Worm (Caenorhabditis elegans): Measurements from ENCODE around the gene F28B12.6.

F28B12.6 gene

DNA sequence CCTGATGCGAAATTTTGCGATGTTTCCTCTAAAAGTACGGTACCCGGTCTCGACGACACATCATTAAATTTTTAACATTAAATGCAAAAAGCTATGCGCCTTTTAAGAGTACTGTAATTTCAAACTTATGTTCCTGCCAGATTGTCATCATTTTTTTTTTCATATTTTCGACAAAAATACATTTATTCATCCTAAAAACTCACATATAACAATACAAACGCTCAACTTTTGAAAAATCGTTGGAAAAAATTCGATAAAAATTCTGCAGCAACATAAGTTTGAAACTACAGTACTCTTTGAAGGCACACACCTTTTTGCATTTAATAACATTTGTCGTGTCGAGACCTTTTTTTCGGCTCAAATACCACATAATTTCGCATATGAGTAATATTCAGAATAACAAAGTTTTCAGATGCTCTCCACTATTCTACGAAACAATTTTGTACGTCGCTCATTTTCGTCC, 23.6 kb upstream of the F28B12.6 start, which contains the start of gene frh-1:
Gene frh-1, plus strand, starts transcription at position 413 of the 463 bp plus-strand sequence.
- no peak for TF ChIP-seq dao-5 (tag; optimal IDR thresholded peaks at IDR 0.05)

DNA sequence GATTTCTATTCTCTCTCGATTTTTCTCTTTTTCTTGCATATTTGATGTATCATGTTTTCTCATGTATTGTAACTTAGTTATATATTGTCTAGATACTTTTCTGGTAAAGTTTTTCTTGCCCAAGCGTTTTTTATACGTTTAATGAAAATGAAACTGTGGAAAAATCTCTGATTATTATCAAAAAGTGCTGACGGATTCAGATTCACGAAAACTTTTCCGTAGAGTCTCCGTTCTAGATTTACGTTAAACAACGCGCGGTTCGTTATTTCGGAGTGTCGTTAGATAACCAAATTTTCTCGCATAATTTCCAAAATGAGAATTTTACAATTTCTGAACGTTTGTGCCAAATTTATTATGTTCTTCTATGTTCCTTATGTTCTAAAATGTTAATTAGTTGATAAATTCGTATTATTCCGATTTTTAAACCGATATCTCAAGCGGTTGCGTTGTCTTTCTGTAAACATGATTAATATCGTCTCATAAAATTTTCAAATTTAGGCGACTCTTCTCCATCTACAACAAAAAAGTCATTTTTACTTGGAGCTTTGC, 22.4 kb upstream of the F28B12.6 start, which contains the start of gene ptp-2:
Gene ptp-2, plus strand, starts transcription at position 499 of the 549 bp plus-strand sequence.
- TF ChIP-seq dao-5 (tag; optimal IDR thresholded peaks at IDR 0.05), result no peak
- TF ChIP-seq W03F9.2 (tag; optimal IDR thresholded peaks at IDR 0.05), result peak; percentile 36

DNA sequence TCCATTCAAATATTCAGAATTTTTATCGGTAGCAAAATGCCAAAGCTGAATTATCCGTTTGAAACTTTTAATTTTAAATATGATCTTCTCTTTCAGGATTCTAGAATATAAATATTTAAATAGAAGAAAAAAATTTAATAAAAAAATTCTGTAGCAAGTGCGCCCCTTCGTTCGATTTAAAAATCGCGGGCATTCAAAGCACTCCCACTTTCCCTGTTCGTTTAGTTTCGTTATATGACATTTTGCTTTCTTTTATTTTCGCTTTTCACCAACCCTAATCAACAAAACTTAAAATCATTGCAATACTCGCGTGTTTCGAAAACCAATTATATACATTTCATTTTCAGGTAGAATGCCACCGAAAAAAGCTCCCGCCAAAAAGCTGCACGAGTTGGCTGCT, 19.0 kb upstream of the F28B12.6 start, which contains the start of gene vrk-1:
Gene vrk-1, plus strand, starts transcription at position 348 of the 400 bp plus-strand sequence.
- TF ChIP-seq him-1 (tag; optimal IDR thresholded peaks at IDR 0.05) (no peak), W03F9.2 (tag; optimal IDR thresholded peaks at IDR 0.05) (no peak), dao-5 (tag; optimal IDR thresholded peaks at IDR 0.05) (no peak)

DNA sequence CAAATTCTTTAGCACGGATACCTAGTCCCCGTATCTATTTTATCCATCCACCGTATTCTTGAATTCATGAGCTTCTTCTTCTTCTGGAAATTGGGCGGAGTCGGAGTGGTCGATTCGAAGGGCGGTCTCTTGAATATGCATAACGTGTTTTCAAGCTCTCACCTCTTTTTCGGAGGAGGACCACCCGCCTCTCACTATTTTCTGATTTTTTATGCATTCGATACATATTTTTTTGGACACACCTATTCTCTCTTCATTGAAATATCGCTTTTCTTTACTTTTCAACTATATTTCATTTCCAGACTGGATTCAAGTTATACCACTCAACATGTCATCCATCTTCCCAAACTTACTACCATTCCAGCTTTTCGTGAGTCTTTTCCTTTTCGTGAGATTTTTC, 12.2 kb upstream of the F28B12.6 start, which contains the start of gene egl-44:
Gene egl-44, plus strand, starts transcription at position 301 of the 400 bp plus-strand sequence.
- TF ChIP-seq W03F9.2 (tag; optimal IDR thresholded peaks at IDR 0.05), result no peak

DNA sequence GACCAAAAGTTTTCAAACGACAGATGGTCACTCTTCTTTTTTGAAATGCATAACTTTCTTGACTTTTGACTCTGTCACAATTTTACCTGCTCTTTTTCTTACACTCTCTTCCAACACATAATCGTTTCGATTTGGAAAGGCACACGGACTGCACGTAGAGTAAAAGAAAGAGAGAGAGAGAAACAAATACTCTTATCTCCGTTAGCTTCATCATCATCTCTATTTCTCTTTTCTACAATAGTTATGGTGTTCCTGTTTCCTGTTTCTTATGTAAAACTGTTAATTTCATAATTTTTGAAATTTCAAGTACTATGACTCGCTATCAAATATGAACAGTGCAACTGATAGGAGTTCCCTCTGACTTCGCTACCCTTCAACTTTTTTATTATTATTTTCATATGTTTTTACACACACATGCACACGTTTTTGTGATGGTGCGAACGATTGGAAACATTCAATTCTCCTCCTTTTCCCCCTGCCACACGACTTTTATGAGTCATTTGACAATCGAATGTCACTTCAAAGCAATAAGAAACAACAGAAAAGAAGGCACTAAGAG, 10.5 kb upstream of the F28B12.6 start:
- no peak for TF ChIP-seq dao-5 (tag; optimal IDR thresholded peaks at IDR 0.05)
- TF ChIP-seq W03F9.2 (tag; optimal IDR thresholded peaks at IDR 0.05), result peak; percentile 55

DNA sequence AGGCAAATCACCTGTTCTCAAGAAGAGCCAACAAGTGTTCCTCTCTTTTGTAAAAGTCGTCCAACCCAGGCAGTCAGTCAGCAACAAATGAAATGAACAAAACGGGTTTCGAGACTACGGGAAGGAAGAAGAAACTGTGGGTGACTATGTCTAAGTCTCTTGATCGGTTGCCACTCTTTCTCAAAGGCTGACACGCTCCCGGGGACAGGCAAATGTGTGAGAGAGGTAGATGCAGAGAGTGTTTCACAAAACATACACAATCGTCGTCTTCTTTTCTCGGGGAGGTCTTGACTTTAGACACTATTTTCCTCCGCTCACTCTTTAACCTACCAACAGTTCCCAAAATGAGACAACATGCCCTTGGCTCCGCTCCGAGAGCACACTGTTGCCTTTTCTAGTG, 9.6 kb upstream of the F28B12.6 start:
- TF ChIP-seq dao-5 (tag; optimal IDR thresholded peaks at IDR 0.05), result peak; percentile 25
- no peak for TF ChIP-seq W03F9.2 (tag; optimal IDR thresholded peaks at IDR 0.05)
- no peak for TF ChIP-seq him-1 (tag; optimal IDR thresholded peaks at IDR 0.05)

DNA sequence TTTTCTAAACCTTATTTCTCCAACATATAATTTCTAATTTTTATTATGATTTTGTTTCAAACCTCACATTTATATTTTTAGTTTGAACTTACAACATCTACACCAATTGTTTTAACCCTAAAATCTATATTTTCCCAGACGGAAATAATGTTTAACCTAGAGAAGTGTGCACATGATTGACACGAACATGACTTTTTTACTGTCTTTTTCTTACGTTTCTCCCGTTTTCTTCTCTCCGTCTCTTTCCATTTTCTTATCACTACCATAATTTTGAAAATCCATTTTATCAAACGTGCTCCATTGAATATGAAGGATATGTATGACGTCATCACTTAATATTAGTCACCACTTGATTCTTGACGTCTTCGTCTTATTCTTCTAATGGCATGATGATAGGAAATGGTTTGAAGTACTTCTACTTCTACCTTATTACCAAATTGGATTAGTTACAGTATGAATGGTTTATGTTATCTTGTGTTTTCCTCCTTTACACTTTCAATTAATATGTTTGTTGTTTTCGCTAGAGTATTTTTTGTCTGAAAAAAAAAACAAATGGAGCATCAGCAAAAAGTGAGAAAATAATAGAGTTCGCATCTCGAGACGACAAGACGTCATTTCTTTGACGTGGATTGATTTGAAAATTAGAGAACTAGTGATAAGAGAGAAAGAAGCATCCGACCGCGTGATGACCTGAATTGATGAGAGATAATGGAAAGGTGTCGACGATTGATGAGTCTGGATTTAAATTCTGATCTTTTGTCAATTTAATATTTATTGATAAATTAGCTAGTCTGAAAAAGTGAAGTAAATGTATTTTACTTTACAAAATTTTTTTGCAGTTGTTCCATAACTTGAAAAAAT, 8.5 kb upstream of the F28B12.6 start:
- TF ChIP-seq him-1 (tag; optimal IDR thresholded peaks at IDR 0.05), result no peak
- no peak for TF ChIP-seq W03F9.2 (tag; optimal IDR thresholded peaks at IDR 0.05)

DNA sequence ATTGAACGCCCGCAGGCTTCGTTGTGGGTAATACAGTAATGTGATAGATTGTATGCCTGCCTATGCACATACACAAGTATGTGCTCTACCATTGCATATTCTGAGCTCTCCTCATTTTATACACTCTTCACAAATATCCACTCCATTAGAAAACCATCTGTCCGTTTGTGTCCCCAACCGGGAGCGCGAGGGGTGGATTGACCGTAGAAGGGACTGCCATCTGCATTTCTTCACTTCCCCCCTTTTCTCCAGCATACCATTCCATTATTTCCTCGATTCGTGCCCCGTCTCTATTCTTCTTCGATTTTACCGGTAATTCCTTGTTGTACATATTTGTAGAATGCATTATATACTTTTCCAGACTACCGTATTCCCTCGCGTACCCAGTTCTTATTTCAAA, 7.5 kb upstream of the F28B12.6 start:
- TF ChIP-seq him-1 (tag; optimal IDR thresholded peaks at IDR 0.05), result no peak
- no peak for TF ChIP-seq W03F9.2 (tag; optimal IDR thresholded peaks at IDR 0.05)
- TF ChIP-seq dao-5 (tag; optimal IDR thresholded peaks at IDR 0.05), result no peak

DNA sequence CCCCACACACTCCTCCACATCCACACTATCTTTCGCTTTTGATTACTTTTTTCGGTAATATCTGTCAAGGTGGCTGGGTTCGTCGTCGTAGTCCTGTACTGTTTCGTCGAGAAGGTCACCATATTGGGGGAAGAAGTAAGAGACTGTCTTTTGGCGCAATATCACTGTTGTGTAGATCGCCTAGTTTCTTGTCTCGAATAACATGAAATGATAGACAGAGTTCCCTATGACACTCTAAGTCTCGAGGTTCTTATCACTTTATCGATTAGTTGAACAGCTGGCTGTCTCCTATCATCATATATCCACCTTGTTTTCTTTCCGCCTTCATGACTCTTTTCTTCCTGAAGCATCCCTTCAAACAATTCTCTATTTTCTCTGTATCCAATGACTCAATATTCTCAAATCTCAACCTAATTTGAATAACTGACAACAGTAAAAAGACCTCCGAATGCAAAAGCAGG, 6.7 kb upstream of the F28B12.6 start:
- TF ChIP-seq W03F9.2 (tag; optimal IDR thresholded peaks at IDR 0.05), result no peak
- TF ChIP-seq him-1 (tag; optimal IDR thresholded peaks at IDR 0.05), result no peak
- TF ChIP-seq dao-5 (tag; optimal IDR thresholded peaks at IDR 0.05), result no peak

DNA sequence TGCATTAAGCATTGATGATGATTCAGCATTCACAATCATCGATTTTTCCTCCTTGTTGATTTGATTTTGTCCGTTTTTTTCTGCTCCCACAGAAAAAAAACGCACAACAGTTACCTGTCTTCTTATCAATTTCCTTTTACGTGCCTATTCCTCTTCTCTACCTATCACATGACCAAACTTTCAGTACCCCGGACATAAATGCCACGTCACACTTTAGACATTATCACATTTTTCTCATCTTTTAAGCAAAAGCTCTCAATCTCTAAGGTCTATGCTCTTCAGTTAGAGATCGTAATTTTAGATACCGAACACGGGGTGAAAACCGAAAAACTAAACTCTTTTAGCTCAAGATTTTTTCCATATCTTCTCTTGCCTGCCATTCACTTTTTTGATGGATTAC, 4.7 kb upstream of the F28B12.6 start:
- no peak for TF ChIP-seq W03F9.2 (tag; optimal IDR thresholded peaks at IDR 0.05)
- TF ChIP-seq him-1 (tag; optimal IDR thresholded peaks at IDR 0.05), result no peak
- no peak for TF ChIP-seq dao-5 (tag; optimal IDR thresholded peaks at IDR 0.05)

DNA sequence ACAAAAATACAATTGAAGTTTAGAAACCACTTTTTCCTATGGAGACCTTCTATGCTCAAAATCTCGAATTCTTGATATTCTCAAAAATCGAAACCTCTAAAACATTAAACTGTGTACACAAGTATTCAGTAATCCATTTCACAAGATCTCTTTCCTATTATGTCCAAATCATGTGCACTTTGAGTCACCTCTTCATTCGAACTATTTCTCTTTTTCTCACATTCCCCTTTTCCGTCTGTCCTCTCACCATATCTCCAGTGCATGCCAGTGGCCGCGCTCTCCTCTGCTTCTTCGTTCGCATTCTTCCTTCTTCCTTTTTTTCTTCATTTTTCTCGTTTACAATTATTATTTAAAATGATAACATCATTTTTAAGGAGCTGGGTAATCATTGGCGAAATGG, 1.9 kb downstream of the F28B12.6 start, which contains the start of gene F28B12.1:
Gene F28B12.1, plus strand, starts transcription at position 335 of the 400 bp plus-strand sequence.
- peak; percentile 16 for TF ChIP-seq him-1 (tag; optimal IDR thresholded peaks at IDR 0.05)
- TF ChIP-seq dao-5 (tag; optimal IDR thresholded peaks at IDR 0.05), result no peak

DNA sequence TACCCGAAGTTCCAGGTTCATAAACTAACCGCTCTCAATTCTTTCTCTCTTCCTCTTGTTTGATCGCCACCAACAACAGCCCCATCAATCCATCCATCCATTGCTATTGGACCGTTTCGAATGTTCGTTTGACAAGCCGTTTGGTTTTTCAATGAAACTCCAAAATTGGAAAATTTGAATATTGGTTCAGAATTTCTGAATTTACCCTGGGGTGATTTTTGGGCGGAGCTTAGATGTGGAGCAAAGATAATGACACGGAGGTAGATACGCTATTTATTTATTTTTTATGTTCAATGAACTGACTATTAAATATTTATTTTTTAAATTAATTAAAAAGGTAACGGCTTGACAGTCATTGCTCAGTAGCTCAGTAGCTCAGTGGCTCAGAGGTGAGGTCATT, 3.6 kb downstream of the F28B12.6 start, which contains the start of gene B0034.2:
Gene B0034.2, minus strand, starts transcription at position 101 of the 400 bp plus-strand sequence.
- no peak for TF ChIP-seq W03F9.2 (tag; optimal IDR thresholded peaks at IDR 0.05)
- TF ChIP-seq dao-5 (tag; optimal IDR thresholded peaks at IDR 0.05), result no peak
- no peak for TF ChIP-seq him-1 (tag; optimal IDR thresholded peaks at IDR 0.05)

DNA sequence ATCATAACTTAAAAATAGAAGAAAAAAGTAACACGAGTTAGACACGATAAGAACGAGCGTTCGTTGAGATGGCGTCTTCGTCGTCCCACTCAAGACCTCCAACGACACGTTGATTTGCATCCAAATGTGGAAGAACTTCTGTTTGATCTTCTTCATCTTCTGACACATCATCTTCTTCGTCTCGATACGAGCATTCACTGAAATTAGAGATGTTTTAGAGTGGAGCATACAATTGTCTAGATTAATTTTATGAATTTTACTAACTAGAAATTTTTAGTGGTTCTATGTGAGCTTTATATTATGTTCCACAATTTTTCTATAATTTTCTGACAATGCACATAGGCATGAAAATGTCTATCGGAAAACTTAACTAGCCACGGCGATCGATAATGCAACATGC, 5.2 kb downstream of the F28B12.6 start:
- TF ChIP-seq W03F9.2 (tag; optimal IDR thresholded peaks at IDR 0.05), result no peak
- TF ChIP-seq dao-5 (tag; optimal IDR thresholded peaks at IDR 0.05), result no peak
- TF ChIP-seq him-1 (tag; optimal IDR thresholded peaks at IDR 0.05), result no peak

DNA sequence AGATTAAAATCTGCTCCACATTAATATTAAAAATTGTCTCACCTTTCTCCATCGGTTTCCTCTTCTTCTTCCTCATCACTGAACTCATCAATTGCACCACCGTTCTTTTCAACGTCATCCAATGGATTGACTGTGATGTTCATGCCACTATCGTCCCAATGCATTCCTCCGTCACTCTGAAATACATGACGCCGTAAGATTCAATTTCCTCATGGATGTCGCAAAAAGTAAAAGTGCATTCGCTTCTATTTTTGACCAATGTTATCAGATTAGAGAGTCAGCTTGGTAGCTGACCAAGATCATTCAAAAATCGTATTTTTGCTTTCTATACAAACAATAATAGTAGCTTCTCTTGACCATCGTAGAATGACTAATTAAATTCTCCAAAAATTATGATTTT, 5.8 kb downstream of the F28B12.6 start:
- TF ChIP-seq W03F9.2 (tag; optimal IDR thresholded peaks at IDR 0.05) (no peak), him-1 (tag; optimal IDR thresholded peaks at IDR 0.05) (no peak), dao-5 (tag; optimal IDR thresholded peaks at IDR 0.05) (no peak)
